Worm (Caenorhabditis elegans): ENCODE measurements around the gene fbxa-169.

ce11 chrII:13648230-13648629 is at the start of gene fbxa-169:
- TF ChIP-seq ceh-82 (tag; optimal IDR thresholded peaks at IDR 0.05) (no peak), nhr-237 (tag; optimal IDR thresholded peaks at IDR 0.05) (no peak), pag-3 (tag; optimal IDR thresholded peaks at IDR 0.05; ENCODE audit: borderline replicate concordance, insufficient read depth) (no peak), tbx-2 (tag; optimal IDR thresholded peaks at IDR 0.05) (no peak), sup-37 (GFP tag; optimal IDR thresholded peaks at IDR 0.05) (no peak)

Measured in whole organism, L1 larva.